Worm (Caenorhabditis elegans): ENCODE measurements around the gene hlh-6.

ce11 chrII:9606485-9607036 lies 8.1 kb downstream of the hlh-6 start:
- TF ChIP-seq flt-1 (GFP tag; IDR thresholded peaks at IDR 0.05) (no peak), cog-1 (tag; optimal IDR thresholded peaks at IDR 0.05) (no peak), ztf-23 (GFP tag; IDR thresholded peaks at IDR 0.05) (no peak), T22C8.4 (GFP tag; IDR thresholded peaks at IDR 0.05) (no peak), klf-2 (GFP tag; conservative IDR thresholded peaks at IDR 0.05) (no peak), ztf-29 (GFP tag; IDR thresholded peaks at IDR 0.05) (no peak), ref-1 (GFP tag; conservative IDR thresholded peaks at IDR 0.05) (no peak), med-1 (GFP tag; optimal IDR thresholded peaks at IDR 0.05; ENCODE audit: insufficient read depth) (no peak)
